Worm (Caenorhabditis elegans) whole organism, young adult: ENCODE measurements around the gene M04B2.7.
A peak's percentile ranks its signal among the peaks of the same experiment; 100 is the strongest.

Experiments used
- B0035.1 ChIP-seq: sonication (generic microtip); optimal IDR thresholded peaks from 2 replicates; lab custom pipeline; 2016; ENCODE audit warnings: missing genetic modification characterization, mild to moderate bottlenecking, missing compliant biosample characterization, missing genotype, missing genetic modification reagents
- C17E4.6 ChIP-seq: fragments of 200-800 bp; sonication (Bioruptor generic); IDR thresholded peaks from 2 replicates; pipeline ENCODE4 v1.3.6; 2022; ENCODE audit warnings: missing genetic modification reagents, missing genetic modification characterization, missing compliant biosample characterization
- F22D6.2 ChIP-seq: sonication (generic microtip); optimal IDR thresholded peaks from 2 replicates; lab custom pipeline; 2016; ENCODE audit warnings: mild to moderate bottlenecking, missing genetic modification characterization, missing compliant biosample characterization
- F39B2.1 ChIP-seq: fragments of 200-800 bp; sonication (Bioruptor generic); IDR thresholded peaks from 2 replicates; pipeline ENCODE4 v1.3.6; 2022; ENCODE audit warnings: missing genetic modification reagents, missing genetic modification characterization, missing compliant biosample characterization
- F49E8.2 ChIP-seq: sonication (generic microtip); optimal IDR thresholded peaks from 3 replicates; lab custom pipeline; 2017; ENCODE audit warnings: missing genetic modification characterization, mild to moderate bottlenecking, missing compliant biosample characterization, antibody characterized with exemption, moderate library complexity; ENCODE audit not compliant: insufficient read depth
- K12H6.12 ChIP-seq: fragments of 200-800 bp; sonication (Bioruptor generic); optimal IDR thresholded peaks from 2 replicates; lab custom pipeline; 2018; ENCODE audit warnings: mild to moderate bottlenecking, missing genetic modification characterization, missing compliant biosample characterization
- T26A5.8 ChIP-seq: sonication (generic microtip); optimal IDR thresholded peaks from 2 replicates; lab custom pipeline; 2016; ENCODE audit warnings: missing genetic modification characterization, missing compliant biosample characterization
- Y53F4B.3 ChIP-seq: fragments of 200-800 bp; sonication (Bioruptor generic); IDR thresholded peaks from 2 replicates; pipeline ENCODE4 v1.3.6; 2022; ENCODE audit warnings: missing genetic modification reagents, missing genetic modification characterization, missing compliant biosample characterization
- Y95B8A.8 ChIP-seq: fragments of 200-800 bp; sonication (Bioruptor generic); IDR thresholded peaks from 2 replicates; pipeline ENCODE4 v1.3.6; 2022; ENCODE audit warnings: missing genetic modification reagents, missing genetic modification characterization, missing compliant biosample characterization
- ZK185.1 ChIP-seq: sonication (generic microtip); optimal IDR thresholded peaks from 2 replicates; lab custom pipeline; 2016; ENCODE audit warnings: mild to moderate bottlenecking, missing genetic modification characterization, missing compliant biosample characterization; ENCODE audit not compliant: poor library complexity, severe bottlenecking
- aptf-2 ChIP-seq: fragments of 200-800 bp; sonication (Bioruptor generic); conservative IDR thresholded peaks from 2 replicates; pipeline ENCODE4 v1.3.6; 2022; ENCODE audit warnings: missing genetic modification reagents, missing genetic modification characterization, missing compliant biosample characterization
- atf-7 ChIP-seq: sonication (generic microtip); optimal IDR thresholded peaks from 2 replicates; lab custom pipeline; 2017; ENCODE audit warnings: mild to moderate bottlenecking, missing genetic modification characterization, missing compliant biosample characterization
- attf-5 ChIP-seq: fragments of 200-800 bp; sonication (Bioruptor generic); optimal IDR thresholded peaks from 2 replicates; lab custom pipeline; 2018; ENCODE audit warnings: mild to moderate bottlenecking, missing genetic modification characterization, missing compliant biosample characterization
- attf-6 ChIP-seq: fragments of 200-800 bp; sonication (Bioruptor generic); IDR thresholded peaks from 2 replicates; pipeline ENCODE4 v1.3.6; 2022; ENCODE audit warnings: missing genetic modification reagents, missing genetic modification characterization, missing compliant biosample characterization
- cebp-1 ChIP-seq, 2 experiments: fragments of 200-800 bp in 1 of 2; sonication (Bioruptor generic) in 1 of 2; sonication (generic microtip) in 1 of 2; IDR thresholded peaks in 1 of 2; optimal IDR thresholded peaks in 1 of 2; 2 replicates each; pipeline versions ENCODE4 v1.3.6 to Lab custom; 2017 to 2022; ENCODE audit warnings: missing compliant biosample characterization in 2 of 2, missing genetic modification characterization in 2 of 2, mild to moderate bottlenecking in 1 of 2, missing genetic modification reagents in 1 of 2, moderate library complexity in 1 of 2
- ceh-91 ChIP-seq: fragments of 200-800 bp; sonication (Bioruptor generic); IDR thresholded peaks from 2 replicates; pipeline ENCODE4 v1.3.6; 2022; ENCODE audit warnings: missing genetic modification reagents, missing genetic modification characterization, missing compliant biosample characterization
- chd-7 ChIP-seq: sonication (generic microtip); optimal IDR thresholded peaks from 2 replicates; lab custom pipeline; 2016; ENCODE audit warnings: mild to moderate bottlenecking, missing genetic modification characterization, moderate library complexity, missing compliant biosample characterization
- die-1 ChIP-seq: sonication (generic microtip); optimal IDR thresholded peaks from 2 replicates; lab custom pipeline; 2016; ENCODE audit warnings: missing genotype, mild to moderate bottlenecking, missing genetic modification characterization, missing compliant biosample characterization
- dox-1 ChIP-seq: fragments of 200-800 bp; sonication (Bioruptor generic); IDR thresholded peaks from 2 replicates; pipeline ENCODE4 v1.3.6; 2022; ENCODE audit warnings: missing genetic modification reagents, missing genetic modification characterization, missing compliant biosample characterization
- dpff-1 ChIP-seq: sonication (generic microtip); optimal IDR thresholded peaks from 2 replicates; lab custom pipeline; 2017; ENCODE audit warnings: mild to moderate bottlenecking, missing genetic modification characterization, missing compliant biosample characterization
- him-1 ChIP-seq: sonication (generic microtip); optimal IDR thresholded peaks from 2 replicates; lab custom pipeline; 2016; ENCODE audit warnings: missing genotype, missing genetic modification reagents, missing genetic modification characterization, missing compliant biosample characterization
- hmg-20 ChIP-seq: fragments of 200-800 bp; sonication (Bioruptor generic); IDR thresholded peaks from 2 replicates; pipeline ENCODE4 v1.3.6; 2022; ENCODE audit warnings: missing genetic modification reagents, missing genetic modification characterization, missing compliant biosample characterization
- hsf-1 ChIP-seq: fragments of 200-800 bp; sonication (Bioruptor generic); IDR thresholded peaks from 2 replicates; pipeline ENCODE4 v1.3.6; 2022; ENCODE audit warnings: missing genetic modification reagents, missing genetic modification characterization, missing compliant biosample characterization
- let-526 ChIP-seq: fragments of 200-800 bp; sonication (Bioruptor generic); IDR thresholded peaks from 2 replicates; pipeline ENCODE4 v1.3.6; 2022; ENCODE audit warnings: missing genetic modification reagents, missing genetic modification characterization, missing compliant biosample characterization
- let-607 ChIP-seq, 2 experiments: fragments of 200-800 bp in 1 of 2; sonication (Bioruptor generic) in 1 of 2; sonication (generic microtip) in 1 of 2; optimal IDR thresholded peaks; 2 replicates each; lab custom pipeline; 2016 to 2018; ENCODE audit warnings: mild to moderate bottlenecking in 2 of 2, missing compliant biosample characterization in 2 of 2, missing genetic modification characterization in 2 of 2, moderate library complexity in 2 of 2, missing genotype in 1 of 2
- lin-35 ChIP-seq, 3 experiments: fragments of 150-350 bp in 2 of 3; sonication (generic microtip) in 1 of 3; optimal IDR thresholded peaks; 2 replicates each; lab custom pipeline; 2014 to 2018; ENCODE audit warnings: missing biosample characterization in 3 of 3, missing genetic modification characterization in 3 of 3, missing genetic modification reagents in 3 of 3
- lin-40 ChIP-seq: sonication (generic microtip); optimal IDR thresholded peaks from 2 replicates; lab custom pipeline; 2016; ENCODE audit warnings: missing genetic modification characterization, mild to moderate bottlenecking, missing compliant biosample characterization, missing genotype, missing genetic modification reagents
- lin-54 ChIP-seq: fragments of 200-800 bp; sonication (Bioruptor generic); optimal IDR thresholded peaks from 2 replicates; lab custom pipeline; 2018; ENCODE audit warnings: mild to moderate bottlenecking, missing genetic modification characterization, missing compliant biosample characterization
- madf-10 ChIP-seq: sonication (generic microtip); optimal IDR thresholded peaks from 2 replicates; lab custom pipeline; 2016; ENCODE audit warnings: mild to moderate bottlenecking, missing genetic modification characterization, missing compliant biosample characterization
- madf-8 ChIP-seq: fragments of 200-800 bp; sonication (Bioruptor generic); conservative IDR thresholded peaks from 2 replicates; pipeline ENCODE4 v1.3.6; 2022; ENCODE audit warnings: missing genetic modification reagents, missing genetic modification characterization, missing compliant biosample characterization
- mcd-1 ChIP-seq: fragments of 200-800 bp; sonication (Bioruptor generic); IDR thresholded peaks from 2 replicates; pipeline ENCODE4 v1.3.6; 2022; ENCODE audit warnings: missing genetic modification reagents, missing genetic modification characterization, missing compliant biosample characterization
- mel-28 ChIP-seq: sonication (generic microtip); optimal IDR thresholded peaks from 2 replicates; lab custom pipeline; 2016; ENCODE audit warnings: borderline replicate concordance, mild to moderate bottlenecking, missing genetic modification characterization, missing compliant biosample characterization
- nfya-2 ChIP-seq: fragments of 200-800 bp; sonication (Bioruptor generic); IDR thresholded peaks from 2 replicates; pipeline ENCODE4 v1.3.6; 2022; ENCODE audit warnings: missing genetic modification reagents, missing genetic modification characterization, missing compliant biosample characterization
- nfyb-1 ChIP-seq: fragments of 200-800 bp; sonication (Bioruptor generic); IDR thresholded peaks from 2 replicates; pipeline ENCODE4 v1.3.6; 2022; ENCODE audit warnings: missing genetic modification reagents, missing genetic modification characterization, missing compliant biosample characterization
- nhr-179 ChIP-seq: sonication (generic microtip); optimal IDR thresholded peaks from 2 replicates; lab custom pipeline; 2016; ENCODE audit warnings: mild to moderate bottlenecking, missing genetic modification characterization, missing compliant biosample characterization
- nhr-80 ChIP-seq: sonication (generic microtip); optimal IDR thresholded peaks from 2 replicates; lab custom pipeline; 2016; ENCODE audit warnings: missing genetic modification characterization, missing compliant biosample characterization
- rec-8 ChIP-seq, 2 experiments: sonication (generic microtip); optimal IDR thresholded peaks; 2 replicates each; lab custom pipeline; 2016; ENCODE audit warnings: mild to moderate bottlenecking in 2 of 2, missing genetic modification characterization in 2 of 2, missing genetic modification reagents in 2 of 2, missing genotype in 2 of 2, missing biosample characterization in 1 of 2, missing compliant biosample characterization in 1 of 2, moderate library complexity in 1 of 2
- snpc-1.1 ChIP-seq: sonication (generic microtip); optimal IDR thresholded peaks from 2 replicates; lab custom pipeline; 2017; ENCODE audit warnings: missing genetic modification characterization, mild to moderate bottlenecking, missing compliant biosample characterization, antibody characterized with exemption, moderate library complexity, missing genotype, missing genetic modification reagents; ENCODE audit not compliant: insufficient read depth
- snpc-1.3 ChIP-seq: sonication (generic microtip); optimal IDR thresholded peaks from 2 replicates; lab custom pipeline; 2017; ENCODE audit warnings: missing genetic modification characterization, mild to moderate bottlenecking, missing compliant biosample characterization, antibody characterized with exemption, moderate library complexity, missing genotype, missing genetic modification reagents; ENCODE audit not compliant: insufficient read depth
- snpc-4 ChIP-seq, 5 experiments: fragments of 150-350 bp in 1 of 5; sonication (generic microtip) in 4 of 5; optimal IDR thresholded peaks; 2 replicates each; lab custom pipeline; 2014 to 2018; ENCODE audit warnings: missing genetic modification characterization in 5 of 5, missing biosample characterization in 3 of 5, antibody characterized with exemption in 2 of 5, mild to moderate bottlenecking in 2 of 5, missing compliant biosample characterization in 2 of 5, missing genotype in 2 of 5, moderate library complexity in 2 of 5, missing genetic modification reagents in 1 of 5
- sptf-2 ChIP-seq: fragments of 200-800 bp; sonication (Bioruptor generic); optimal IDR thresholded peaks from 2 replicates; lab custom pipeline; 2018; ENCODE audit warnings: mild to moderate bottlenecking, missing genetic modification characterization, missing compliant biosample characterization
- zfh-2 ChIP-seq: fragments of 200-800 bp; sonication (Bioruptor generic); conservative IDR thresholded peaks from 2 replicates; pipeline ENCODE4 v1.3.6; 2022; ENCODE audit warnings: missing genetic modification reagents, missing genetic modification characterization, missing compliant biosample characterization
- ztf-3 ChIP-seq: fragments of 200-800 bp; sonication (Bioruptor generic); optimal IDR thresholded peaks from 2 replicates; lab custom pipeline; 2018; ENCODE audit warnings: mild to moderate bottlenecking, missing genetic modification characterization, missing compliant biosample characterization

The M04B2.7 gene

ce11 chrIV:11548671-11549070 is at the start of gene M04B2.7:
Gene M04B2.7 (minus strand): TSS chrIV:11548771.
- TF ChIP-seq hmg-20 (GFP tag; lab: Robert Waterston, UW) (no peak), let-526 (GFP tag; lab: Robert Waterston, UW) (no peak), mel-28 (tag; lab: Kevin White, UChicago) (no peak), B0035.1 (tag; lab: Kevin White, UChicago) (no peak), ztf-3 (no peak), nfyb-1 (GFP tag; lab: Robert Waterston, UW) (no peak), aptf-2 (GFP tag; lab: Robert Waterston, UW) (no peak), let-607 (tag; optimal IDR thresholded peaks at IDR 0.05; lab: Kevin White, UChicago) (no peak), madf-8 (GFP tag; lab: Robert Waterston, UW) (no peak), him-1 (tag; lab: Kevin White, UChicago) (no peak), snpc-1.3 (no peak), hsf-1 (no peak), snpc-1.1 (tag; lab: Kevin White, UChicago) (no peak), lin-35 (GFP tag; optimal IDR thresholded peaks at IDR 0.05; lab: Kevin White, UChicago) (no peak), Y95B8A.8 (GFP tag; lab: Robert Waterston, UW) (no peak), C17E4.6 (no peak), cebp-1 (GFP tag; IDR thresholded peaks at IDR 0.05; lab: Robert Waterston, UW) (no peak), cebp-1 (tag; optimal IDR thresholded peaks at IDR 0.05; lab: Kevin White, UChicago) (no peak), rec-8 (tag; optimal IDR thresholded peaks at IDR 0.05; lab: Kevin White, UChicago) (no peak), dpff-1 (tag; lab: Kevin White, UChicago) (no peak)

- TF ChIP-seq F22D6.2 (tag; lab: Kevin White, UChicago), result no peak
- no peak for TF ChIP-seq let-526 (GFP tag; lab: Robert Waterston, UW)
- no peak for TF ChIP-seq Y53F4B.3
- TF ChIP-seq attf-6 (GFP tag; lab: Robert Waterston, UW), result no peak
- no peak for TF ChIP-seq nhr-80 (tag; lab: Kevin White, UChicago)
- TF ChIP-seq mcd-1 (GFP tag; lab: Robert Waterston, UW), result no peak
- no peak for TF ChIP-seq nhr-179 (tag; lab: Kevin White, UChicago)
- TF ChIP-seq madf-10, result no peak
- no peak for TF ChIP-seq snpc-1.3
Observed at ce11 chrIV:11597079-11597478, 48.5 kb upstream of the M04B2.7 start.

ce11 chrIV:11594191-11594673 is 45.7 kb upstream of the M04B2.7 start, which contains the start of gene mig-38:
Gene mig-38 (plus strand): TSS chrIV:11594244.
- TF ChIP-seq zfh-2 (peak; percentile 94), F49E8.2 (no peak), Y95B8A.8 (GFP tag; lab: Robert Waterston, UW) (0 out of 2 replicates have a peak, but pooled peaks have one; percentile 13), die-1 (tag; lab: Kevin White, UChicago) (no peak), atf-7 (peak; percentile 22), dox-1 (GFP tag; lab: Robert Waterston, UW) (peak; percentile 55), attf-5 (GFP tag; lab: Kevin White, UChicago) (peak; percentile 40), snpc-4 (GFP tag; optimal IDR thresholded peaks at IDR 0.05; lab: Kevin White, UChicago) (no peak), snpc-4 (tag; optimal IDR thresholded peaks at IDR 0.05; lab: Kevin White, UChicago) (peak in 1 of 4 experiments; percentile 4), K12H6.12 (tag; lab: Kevin White, UChicago) (peak; percentile 52), T26A5.8 (tag; lab: Kevin White, UChicago) (no peak), mcd-1 (GFP tag; lab: Robert Waterston, UW) (peak; percentile 48; the same call in 1 of the 2 replicates), F22D6.2 (tag; lab: Kevin White, UChicago) (no peak), lin-40 (tag; lab: Kevin White, UChicago) (peak; percentile 52), ceh-91 (no peak), sptf-2 (GFP tag; lab: Kevin White, UChicago) (peak; percentile 25), chd-7 (peak; percentile 48), lin-54 (GFP tag; lab: Kevin White, UChicago) (no peak), nfya-2 (GFP tag; lab: Robert Waterston, UW) (no peak), F39B2.1 (GFP tag; lab: Robert Waterston, UW) (no peak), ZK185.1 (no peak)
